Fruit fly (Drosophila melanogaster): ENCODE results near the gene Edg78E.

DNA sequence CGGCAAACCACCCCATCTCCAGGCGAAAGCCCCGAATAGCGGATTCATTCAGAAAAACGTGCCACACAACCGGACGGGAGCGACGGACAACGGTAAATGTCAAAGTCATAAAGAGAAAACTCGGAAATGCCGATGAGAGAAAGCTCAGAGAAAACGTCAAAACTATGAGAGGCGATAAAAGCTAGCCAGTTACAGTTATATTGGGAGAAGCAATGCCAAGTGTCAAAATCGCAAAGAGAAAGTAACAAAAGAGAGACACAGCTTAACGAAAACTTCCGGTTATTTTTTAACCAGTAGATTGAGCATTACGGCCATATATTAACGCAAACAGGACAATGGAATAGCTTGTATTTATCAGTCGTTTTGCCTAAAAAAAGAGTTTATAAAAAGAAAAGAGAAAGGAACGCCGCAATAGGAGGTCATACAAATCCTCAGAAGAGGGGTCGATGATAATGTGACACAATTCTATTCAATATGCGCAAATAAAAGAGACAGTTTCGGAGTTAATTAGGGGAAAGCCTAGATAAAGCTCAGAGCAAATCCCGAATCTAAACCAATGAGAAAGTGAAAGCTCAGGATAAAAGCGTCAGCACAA lies 21.8 kb upstream of the Edg78E start:
- TF ChIP-seq h (optimal IDR thresholded peaks at IDR 0.05), result no peak
- no peak for TF ChIP-seq psq (optimal IDR thresholded peaks at IDR 0.05)
- no peak for TF ChIP-seq insv (optimal IDR thresholded peaks at IDR 0.05)
- TF ChIP-seq Myc (optimal IDR thresholded peaks at IDR 0.05), result no peak
- no peak for TF ChIP-seq Sin3A (optimal IDR thresholded peaks at IDR 0.05)

Data from Kc167 (cell line).